Worm (Caenorhabditis elegans) whole organism, L4/young adult: ENCODE data around the gene cpg-18.

ENCODE experiments used
- W03F9.2 ChIP-seq: fragments of 150-350 bp; optimal IDR thresholded peaks from 2 replicates; lab custom pipeline; 2014; ENCODE audit warnings: missing biosample characterization, missing genetic modification characterization
- him-1 ChIP-seq: sonication (generic microtip); optimal IDR thresholded peaks from 2 replicates; lab custom pipeline; 2016; ENCODE audit warnings: missing genotype, missing genetic modification reagents, missing genetic modification characterization, missing compliant biosample characterization

DNA sequence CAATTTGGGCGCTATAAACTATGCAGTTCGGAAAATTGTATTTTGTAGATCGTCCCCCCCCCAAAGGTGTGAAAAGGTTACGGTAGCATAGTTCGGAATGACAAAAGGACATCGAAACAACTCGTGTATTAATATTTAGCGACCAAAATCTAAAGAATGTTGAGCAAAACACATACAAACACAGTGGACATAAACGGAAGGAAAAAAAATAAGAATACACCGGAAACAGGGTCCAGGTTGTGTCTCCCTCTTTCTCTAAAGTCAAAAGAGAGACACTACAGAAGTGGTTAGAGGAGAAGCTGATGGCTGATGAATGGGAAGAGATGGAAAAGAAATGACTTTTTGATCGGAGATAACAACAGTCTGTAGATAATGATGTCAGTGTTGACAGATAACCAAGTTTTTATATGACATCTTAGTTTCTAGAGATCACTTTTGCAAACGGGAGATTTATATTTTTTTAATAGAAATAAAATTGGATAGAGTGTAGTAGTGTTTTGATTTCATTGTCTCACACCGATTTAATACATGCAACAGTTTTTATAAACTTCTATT is 45.5 kb downstream of the cpg-18 start:
- TF ChIP-seq W03F9.2 (tag; lab: Kevin White, UChicago) (no peak), him-1 (tag; lab: Kevin White, UChicago) (no peak)
